Worm (Caenorhabditis elegans) whole organism, mixed stage, embryonic: ENCODE results near the gene ZK1248.17.

ENCODE experiments used
- blmp-1 ChIP-seq: fragments of 150-350 bp; optimal IDR thresholded peaks from 2 replicates; lab custom pipeline; 2014; ENCODE audit warnings: missing biosample characterization, missing genetic modification characterization
- elt-1 ChIP-seq: sonication (generic microtip); optimal IDR thresholded peaks from 2 replicates; lab custom pipeline; 2017; ENCODE audit warnings: missing genetic modification characterization, mild to moderate bottlenecking, missing compliant biosample characterization, antibody characterized with exemption, moderate library complexity, borderline replicate concordance; ENCODE audit not compliant: insufficient read depth
- ham-2 ChIP-seq: fragments of 200-800 bp; sonication (Bioruptor generic); optimal IDR thresholded peaks from 2 replicates; lab custom pipeline; 2018; ENCODE audit warnings: mild to moderate bottlenecking, missing genetic modification characterization, missing compliant biosample characterization
- lin-32 ChIP-seq: fragments of 200-800 bp; sonication (Bioruptor generic); optimal IDR thresholded peaks from 2 replicates; lab custom pipeline; 2018; ENCODE audit warnings: mild to moderate bottlenecking, missing genetic modification characterization, missing compliant biosample characterization
- mab-5 ChIP-seq: fragments of 150-350 bp; optimal IDR thresholded peaks from 2 replicates; lab custom pipeline; 2014; ENCODE audit warnings: missing biosample characterization, missing genetic modification characterization
- nhr-237 ChIP-seq: fragments of 150-350 bp; optimal IDR thresholded peaks from 2 replicates; lab custom pipeline; 2014; ENCODE audit warnings: missing biosample characterization, missing genetic modification characterization
- nhr-28 ChIP-seq: fragments of 150-350 bp; optimal IDR thresholded peaks from 2 replicates; lab custom pipeline; 2014; ENCODE audit warnings: missing biosample characterization, missing genetic modification characterization
- snpc-4 ChIP-seq: fragments of 150-350 bp; optimal IDR thresholded peaks from 2 replicates; lab custom pipeline; 2014; ENCODE audit warnings: missing biosample characterization, missing genetic modification characterization
- unc-62 ChIP-seq: fragments of 150-350 bp; optimal IDR thresholded peaks from 2 replicates; lab custom pipeline; 2014; ENCODE audit warnings: missing biosample characterization, missing genetic modification reagents, missing genetic modification characterization
- ztf-11 ChIP-seq: fragments of 150-350 bp; optimal IDR thresholded peaks from 2 replicates; lab custom pipeline; 2014; ENCODE audit warnings: missing biosample characterization, missing genetic modification characterization

DNA sequence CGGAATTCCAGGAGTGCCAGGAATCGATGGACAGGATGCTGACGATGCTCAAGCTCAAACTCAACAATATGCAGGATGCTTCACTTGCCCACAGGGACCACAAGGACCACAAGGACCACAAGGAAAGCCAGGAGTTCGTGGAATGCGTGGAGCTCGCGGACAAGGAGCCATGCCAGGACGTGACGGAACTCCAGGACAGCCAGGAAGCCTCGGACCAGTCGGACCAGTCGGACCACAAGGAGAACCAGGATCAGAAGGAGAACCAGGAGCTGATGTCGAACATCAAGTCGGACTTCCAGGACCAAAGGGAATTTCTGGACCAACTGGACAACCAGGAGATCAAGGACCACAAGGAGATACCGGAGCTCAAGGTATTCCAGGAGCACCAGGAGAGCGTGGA lies 14.0 kb downstream of the ZK1248.17 start:
- no peak for TF ChIP-seq snpc-4 (tag; lab: Kevin White, UChicago)
- TF ChIP-seq nhr-28 (tag; lab: Kevin White, UChicago): no peak
- TF ChIP-seq unc-62 (GFP tag; lab: Kevin White, UChicago): no peak
- TF ChIP-seq nhr-237: no peak
- no peak for TF ChIP-seq ham-2
- TF ChIP-seq mab-5 (tag; lab: Kevin White, UChicago): no peak
- no peak for TF ChIP-seq ztf-11
- no peak for TF ChIP-seq elt-1 (tag; lab: Kevin White, UChicago)
- TF ChIP-seq lin-32 (GFP tag; lab: Kevin White, UChicago): no peak
- TF ChIP-seq blmp-1: no peak
